Worm (Caenorhabditis elegans) whole organism, early embryonic: Measurements from ENCODE around the gene srsx-33.

Experiments
- B0310.2 ChIP-seq: sonication (generic microtip); optimal IDR thresholded peaks from 2 replicates; lab custom pipeline; 2016; ENCODE audit warnings: mild to moderate bottlenecking, missing genetic modification characterization, missing compliant biosample characterization
- aly-1 ChIP-seq: sonication (generic microtip); optimal IDR thresholded peaks from 2 replicates; lab custom pipeline; 2016; ENCODE audit warnings: missing genetic modification characterization, missing compliant biosample characterization
- ama-1 ChIP-seq: fragments of 150-350 bp; optimal IDR thresholded peaks from 2 replicates; lab custom pipeline; 2014
- ceh-13 ChIP-seq: fragments of 200-800 bp; sonication (Bioruptor generic); optimal IDR thresholded peaks from 2 replicates; lab custom pipeline; 2018; ENCODE audit warnings: mild to moderate bottlenecking, missing genetic modification characterization, missing compliant biosample characterization
- flt-1 ChIP-seq: fragments of 200-800 bp; sonication (Bioruptor generic); IDR thresholded peaks from 2 replicates; pipeline ENCODE4 v1.3.6; 2022; ENCODE audit warnings: missing genetic modification characterization, missing compliant biosample characterization
- hmg-4 ChIP-seq: fragments of 200-800 bp; sonication (Bioruptor generic); optimal IDR thresholded peaks from 2 replicates; lab custom pipeline; 2018; ENCODE audit warnings: mild to moderate bottlenecking, missing genetic modification characterization, missing compliant biosample characterization
- hnd-1 ChIP-seq: sonication (generic microtip); optimal IDR thresholded peaks from 2 replicates; lab custom pipeline; 2016; ENCODE audit warnings: missing genetic modification characterization, missing compliant biosample characterization
- pes-1 ChIP-seq: fragments of 200-800 bp; sonication (Bioruptor generic); IDR thresholded peaks from 2 replicates; pipeline ENCODE4 v1.3.6; 2022; ENCODE audit warnings: missing genetic modification reagents, missing genetic modification characterization, missing compliant biosample characterization
- scrt-1 ChIP-seq: fragments of 200-800 bp; sonication (Bioruptor generic); IDR thresholded peaks from 2 replicates; pipeline ENCODE4 v1.3.6; 2022; ENCODE audit warnings: missing genetic modification characterization, missing compliant biosample characterization
- sea-1 ChIP-seq: fragments of 200-800 bp; sonication (Bioruptor generic); conservative IDR thresholded peaks from 2 replicates; pipeline ENCODE4 v1.3.6; 2022; ENCODE audit warnings: missing genetic modification characterization, missing compliant biosample characterization
- tbx-11 ChIP-seq: fragments of 200-800 bp; sonication (Bioruptor generic); IDR thresholded peaks from 2 replicates; pipeline ENCODE4 v1.3.6; 2022; ENCODE audit warnings: missing genetic modification characterization, missing compliant biosample characterization
- tbx-37 ChIP-seq: fragments of 200-800 bp; sonication (Bioruptor generic); conservative IDR thresholded peaks from 2 replicates; pipeline ENCODE4 v1.3.6; 2022; ENCODE audit warnings: missing genetic modification reagents, missing genetic modification characterization, missing compliant biosample characterization
- tra-4 ChIP-seq: sonication (generic microtip); optimal IDR thresholded peaks from 2 replicates; lab custom pipeline; 2017; ENCODE audit warnings: missing genetic modification characterization, missing compliant biosample characterization

ce11 chrV:11247846-11248245 is 4.5 kb downstream of the srsx-33 start, which contains the start of gene mam-4:
- no peak for TF ChIP-seq ama-1 (lab: Kevin White, UChicago)
- TF ChIP-seq ceh-13: no peak
- TF ChIP-seq pes-1 (GFP tag; lab: Robert Waterston, UW): no peak
- no peak for TF ChIP-seq aly-1
- TF ChIP-seq B0310.2 (tag; lab: Kevin White, UChicago): no peak
- no peak for TF ChIP-seq tbx-11 (GFP tag; lab: Robert Waterston, UW)
- TF ChIP-seq hnd-1: no peak
- TF ChIP-seq tbx-37 (GFP tag; lab: Robert Waterston, UW): no peak
- no peak for TF ChIP-seq tra-4
- no peak for TF ChIP-seq flt-1
- TF ChIP-seq hmg-4 (GFP tag; lab: Kevin White, UChicago): no peak
- TF ChIP-seq scrt-1 (GFP tag; lab: Robert Waterston, UW): no peak
- TF ChIP-seq sea-1 (GFP tag; lab: Robert Waterston, UW): no peak
